Worm (Caenorhabditis elegans): ENCODE measurements around the gene oac-10.

DNA sequence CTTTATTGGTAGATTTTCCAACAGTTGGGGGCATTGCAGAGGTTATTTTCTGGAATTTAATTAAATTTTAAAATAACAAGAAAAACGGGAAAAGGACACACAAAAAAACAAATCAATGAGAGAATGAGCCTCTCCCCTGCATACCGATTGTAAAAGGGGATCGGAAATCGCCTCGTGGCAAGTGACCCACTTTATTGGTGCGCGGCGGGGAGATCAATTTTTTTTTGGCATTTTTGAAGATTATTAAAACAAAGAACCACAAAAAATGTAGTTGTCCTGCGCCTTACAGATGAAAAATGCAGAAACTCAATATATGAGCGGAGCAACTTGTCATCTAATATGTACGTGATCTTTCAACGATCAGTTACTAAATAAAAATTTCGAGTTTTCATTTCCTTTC lies 48.5 kb upstream of the oac-10 start, which contains the start of gene F54D10.7:
- TF ChIP-seq nhr-237 (tag; optimal IDR thresholded peaks at IDR 0.05), result no peak
- no peak for TF ChIP-seq mdl-1 (tag; optimal IDR thresholded peaks at IDR 0.05)
- no peak for TF ChIP-seq lin-11 (tag; optimal IDR thresholded peaks at IDR 0.05)
- no peak for TF ChIP-seq nhr-11 (tag; optimal IDR thresholded peaks at IDR 0.05)
- TF ChIP-seq mab-5 (tag; optimal IDR thresholded peaks at IDR 0.05), result no peak
- no peak for TF ChIP-seq fos-1 (tag; optimal IDR thresholded peaks at IDR 0.05)
- no peak for TF ChIP-seq nhr-10 (tag; optimal IDR thresholded peaks at IDR 0.05)

Measured in whole organism, L2 larva.